Fruit fly (Drosophila melanogaster) whole organism: ENCODE measurements around the gene CG3199.

Source experiments
- CG8478 ChIP-seq: fragments of >200 bp; optimal IDR thresholded peaks from 2 replicates; lab custom pipeline; 2018; ENCODE audit warnings: inconsistent platforms
- Dll ChIP-seq: fragments of >200 bp; optimal IDR thresholded peaks from 2 replicates; lab custom pipeline; 2017
- EcR ChIP-seq, 2 experiments: fragments of >200 bp; optimal IDR thresholded peaks; 2 replicates each; lab custom pipeline; 2017; ENCODE audit warnings: missing biosample characterization in 2 of 2, missing genetic modification characterization in 2 of 2, missing genetic modification reagents in 2 of 2
- psq ChIP-seq: fragments of >200 bp; optimal IDR thresholded peaks from 2 replicates; lab custom pipeline; 2017
- usp ChIP-seq: fragments of >200 bp; optimal IDR thresholded peaks from 2 replicates; lab custom pipeline; 2017; ENCODE audit warnings: missing biosample characterization, missing genetic modification characterization, mixed read lengths

dm6 chr3R:14162176-14162759 lies at the start of gene CG3199:
- TF ChIP-seq Dll (lab: Kevin White, UChicago), result no peak
- no peak for TF ChIP-seq CG8478
- no peak for TF ChIP-seq psq
- no peak for TF ChIP-seq usp (GFP tag; lab: Kevin White, UChicago)
- no peak for TF ChIP-seq EcR (GFP tag; optimal IDR thresholded peaks at IDR 0.05; lab: Kevin White, UChicago)
